Fruit fly (Drosophila melanogaster): ENCODE measurements around the gene CG4119.
A peak's percentile ranks its signal among the peaks of the same experiment; 100 is the strongest.

CG4119 gene

DNA sequence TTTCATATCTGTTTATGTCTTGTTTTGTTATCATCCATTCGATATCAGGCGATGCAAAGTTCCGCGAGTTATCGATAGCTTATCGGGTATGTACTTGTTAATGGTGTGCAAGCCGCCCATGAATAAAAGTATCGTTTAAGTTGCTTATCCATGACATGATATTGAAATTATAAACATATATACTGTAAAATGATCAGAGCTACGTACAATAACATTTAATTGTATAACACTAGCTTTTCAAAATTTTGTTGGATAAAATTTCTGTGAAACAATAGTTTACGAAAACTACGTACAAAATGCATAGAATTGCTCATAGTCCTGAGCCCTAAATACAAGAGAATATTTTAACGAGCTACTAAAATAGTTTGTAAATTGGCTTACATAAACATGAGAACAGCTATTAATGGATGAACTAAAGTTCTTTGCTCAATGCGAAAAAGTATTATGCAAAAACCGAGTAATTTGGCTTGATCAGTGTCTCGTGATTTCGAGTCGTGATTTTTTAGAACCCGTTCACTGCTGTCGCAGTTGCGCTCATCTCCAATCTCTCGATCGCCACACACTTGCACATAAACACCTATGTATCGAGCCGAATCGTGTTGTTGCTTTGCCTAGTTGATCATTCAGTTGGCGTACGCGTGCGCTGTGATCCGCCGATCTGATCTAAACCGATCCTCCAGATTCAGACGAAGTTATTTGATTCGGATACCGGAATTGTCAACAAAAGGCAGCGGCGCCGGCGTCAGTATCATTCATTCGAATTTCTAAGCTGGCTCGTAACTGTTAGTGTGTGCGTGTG lies 23.8 kb downstream of the CG4119 start, which contains the start of the genes PGAP1 and cv (continued):
- TF ChIP-seq mld (GFP tag; IDR thresholded peaks at IDR 0.05; ENCODE audit: partially characterized antibody) (0 out of 3 replicates have a peak, but pooled peaks have one; percentile 37), eyg (GFP tag; optimal IDR thresholded peaks at IDR 0.05) (no peak), fd102C (GFP tag; optimal IDR thresholded peaks at IDR 0.05) (no peak), ab (GFP tag; optimal IDR thresholded peaks at IDR 0.05) (no peak), CG12769 (tag; optimal IDR thresholded peaks at IDR 0.05) (no peak), repo (GFP tag; optimal IDR thresholded peaks at IDR 0.05) (no peak), Doc2 (GFP tag; IDR thresholded peaks at IDR 0.05) (no peak), Fer1 (GFP tag; optimal IDR thresholded peaks at IDR 0.05) (no peak), fu2 (GFP tag; optimal IDR thresholded peaks at IDR 0.05) (no peak), ham (GFP tag; IDR thresholded peaks at IDR 0.05) (no peak), CG30403 (GFP tag; optimal IDR thresholded peaks at IDR 0.05) (peak; percentile 70), dati (GFP tag; IDR thresholded peaks at IDR 0.05) (no peak), Eip74EF (GFP tag; optimal IDR thresholded peaks at IDR 0.05) (no peak), CG6254 (GFP tag; optimal IDR thresholded peaks at IDR 0.05) (no peak), Trl (optimal IDR thresholded peaks at IDR 0.05) (no peak), Trl (GFP tag; optimal IDR thresholded peaks at IDR 0.05) (peak; percentile 19), CG3281 (GFP tag; optimal IDR thresholded peaks at IDR 0.05) (no peak), slbo (GFP tag; IDR thresholded peaks at IDR 0.05) (peak; percentile 42; the same call in 1 of the 2 replicates), CG1529 (GFP tag; optimal IDR thresholded peaks at IDR 0.05) (no peak), Lpt (GFP tag; optimal IDR thresholded peaks at IDR 0.05) (no peak), Ada2b (GFP tag; IDR thresholded peaks at IDR 0.05) (no peak), slp2 (GFP tag; optimal IDR thresholded peaks at IDR 0.05) (no peak), D (optimal IDR thresholded peaks at IDR 0.05) (no peak), D (GFP tag; optimal IDR thresholded peaks at IDR 0.05) (no peak), Max (GFP tag; optimal IDR thresholded peaks at IDR 0.05) (no peak), tio (GFP tag; optimal IDR thresholded peaks at IDR 0.05) (no peak), row (GFP tag; IDR thresholded peaks at IDR 0.05) (peak; percentile 75), ato (GFP tag; IDR thresholded peaks at IDR 0.05; ENCODE audit: partially characterized antibody) (peak; percentile 79), chinmo (GFP tag; IDR thresholded peaks at IDR 0.05; ENCODE audit: partially characterized antibody) (peak; percentile 70; the same call in 1 of the 4 replicates), CG12071 (GFP tag; optimal IDR thresholded peaks at IDR 0.05) (no peak), Spps (tag; optimal IDR thresholded peaks at IDR 0.05) (no peak), abd-A (tag; optimal IDR thresholded peaks at IDR 0.05) (no peak), CG11695 (GFP tag; IDR thresholded peaks at IDR 0.05) (no peak), aop (GFP tag; IDR thresholded peaks at IDR 0.05) (no peak), Hand (GFP tag; optimal IDR thresholded peaks at IDR 0.05) (no peak), slou (GFP tag; optimal IDR thresholded peaks at IDR 0.05) (no peak), GATAe (GFP tag; conservative IDR thresholded peaks at IDR 0.05) (no peak), sens (GFP tag) (peak; percentile 87), unpg (GFP tag; optimal IDR thresholded peaks at IDR 0.05) (no peak), CG14667 (GFP tag; IDR thresholded peaks at IDR 0.05) (no peak), Mad (GFP tag; optimal IDR thresholded peaks at IDR 0.05) (no peak), Ets65A (GFP tag) (peak; percentile 75), CG15601 (tag; optimal IDR thresholded peaks at IDR 0.05) (no peak), Antp (GFP tag; optimal IDR thresholded peaks at IDR 0.05) (no peak), Sox100B (GFP tag; optimal IDR thresholded peaks at IDR 0.05) (no peak), Stat92E (GFP tag; optimal IDR thresholded peaks at IDR 0.05) (no peak), chn (GFP tag; optimal IDR thresholded peaks at IDR 0.05) (no peak), Hmx (GFP tag; optimal IDR thresholded peaks at IDR 0.05) (no peak), lab (GFP tag; optimal IDR thresholded peaks at IDR 0.05) (no peak), zfh2 (GFP tag; optimal IDR thresholded peaks at IDR 0.05) (peak; percentile 17)

All from whole organism, embryonic.